Worm (Caenorhabditis elegans): ENCODE results near the gene F14D7.2.

- no peak for TF ChIP-seq ceh-63 (GFP tag; optimal IDR thresholded peaks at IDR 0.05)
- no peak for TF ChIP-seq ama-1 (optimal IDR thresholded peaks at IDR 0.05)
- no peak for TF ChIP-seq nhr-12 (tag; optimal IDR thresholded peaks at IDR 0.05)
- TF ChIP-seq nhr-237 (tag; optimal IDR thresholded peaks at IDR 0.05): no peak
- TF ChIP-seq snu-23 (GFP tag; optimal IDR thresholded peaks at IDR 0.05): no peak
- TF ChIP-seq nhr-11 (tag; optimal IDR thresholded peaks at IDR 0.05): no peak
- TF ChIP-seq sox-4 (tag; optimal IDR thresholded peaks at IDR 0.05): no peak
- TF ChIP-seq egl-27 (tag; optimal IDR thresholded peaks at IDR 0.05): no peak
- TF ChIP-seq mep-1 (tag; optimal IDR thresholded peaks at IDR 0.05): no peak
- TF ChIP-seq unc-98 (GFP tag; IDR thresholded peaks at IDR 0.05): no peak
- no peak for TF ChIP-seq unc-130 (tag; optimal IDR thresholded peaks at IDR 0.05)
Observed at ce11 chrV:14341672-14342071, 48.2 kb upstream of the F14D7.2 start, which contains the start of gene F47B8.10.

All from whole organism, L1 larva.